Worm (Caenorhabditis elegans) whole organism, L3 larva: ENCODE data around the gene str-103.

Experiments used
- ama-1 ChIP-seq: fragments of 150-350 bp; optimal IDR thresholded peaks from 2 replicates; lab custom pipeline; 2018
- daf-12 ChIP-seq: fragments of 150-350 bp; optimal IDR thresholded peaks from 2 replicates; lab custom pipeline; 2014; ENCODE audit warnings: missing biosample characterization, missing genetic modification reagents, missing genetic modification characterization
- egl-27 ChIP-seq: sonication (generic microtip); optimal IDR thresholded peaks from 4 replicates; lab custom pipeline; 2017; ENCODE audit warnings: missing biosample characterization, missing genetic modification reagents, missing genetic modification characterization
- elt-1 ChIP-seq: fragments of 150-350 bp; optimal IDR thresholded peaks from 2 replicates; lab custom pipeline; 2014; ENCODE audit warnings: missing biosample characterization, missing genetic modification characterization
- elt-3 ChIP-seq, 3 experiments: fragments of 150-350 bp in 1 of 3; sonication (generic microtip) in 2 of 3; optimal IDR thresholded peaks; 2 replicates in 2 of 3; 4 replicates in 1 of 3; lab custom pipeline; 2014 to 2017; ENCODE audit warnings: missing biosample characterization in 3 of 3, missing genetic modification characterization in 3 of 3
- fos-1 ChIP-seq: fragments of 150-350 bp; optimal IDR thresholded peaks from 2 replicates; lab custom pipeline; 2014; ENCODE audit warnings: missing biosample characterization, missing genetic modification characterization
- jun-1 ChIP-seq: fragments of 150-350 bp; optimal IDR thresholded peaks from 2 replicates; lab custom pipeline; 2014; ENCODE audit warnings: missing biosample characterization, missing genetic modification reagents, missing genetic modification characterization
- lsy-12 ChIP-seq: sonication (generic microtip); optimal IDR thresholded peaks from 2 replicates; lab custom pipeline; 2016; ENCODE audit warnings: mild to moderate bottlenecking, missing genetic modification characterization, missing compliant biosample characterization
- nhr-77 ChIP-seq: fragments of 150-350 bp; optimal IDR thresholded peaks from 2 replicates; lab custom pipeline; 2014; ENCODE audit warnings: missing biosample characterization, missing genetic modification characterization
- pha-4 ChIP-seq: fragments of 150-350 bp; optimal IDR thresholded peaks from 2 replicates; lab custom pipeline; 2014; ENCODE audit warnings: missing biosample characterization, missing genetic modification reagents, missing genetic modification characterization
- snpc-4 ChIP-seq: fragments of 150-350 bp; optimal IDR thresholded peaks from 2 replicates; lab custom pipeline; 2014; ENCODE audit warnings: missing biosample characterization, missing genetic modification characterization
- tbx-2 ChIP-seq: sonication (generic microtip); optimal IDR thresholded peaks from 2 replicates; lab custom pipeline; 2016; ENCODE audit warnings: mild to moderate bottlenecking, missing genetic modification characterization, missing compliant biosample characterization
- unc-62 ChIP-seq: fragments of 150-350 bp; sonication (generic microtip); optimal IDR thresholded peaks from 4 replicates; lab custom pipeline; 2014; ENCODE audit warnings: missing biosample characterization, missing genetic modification reagents, missing genetic modification characterization
- ztf-4 ChIP-seq: fragments of 150-350 bp; optimal IDR thresholded peaks from 2 replicates; lab custom pipeline; 2014; ENCODE audit warnings: missing biosample characterization, missing genetic modification characterization

DNA sequence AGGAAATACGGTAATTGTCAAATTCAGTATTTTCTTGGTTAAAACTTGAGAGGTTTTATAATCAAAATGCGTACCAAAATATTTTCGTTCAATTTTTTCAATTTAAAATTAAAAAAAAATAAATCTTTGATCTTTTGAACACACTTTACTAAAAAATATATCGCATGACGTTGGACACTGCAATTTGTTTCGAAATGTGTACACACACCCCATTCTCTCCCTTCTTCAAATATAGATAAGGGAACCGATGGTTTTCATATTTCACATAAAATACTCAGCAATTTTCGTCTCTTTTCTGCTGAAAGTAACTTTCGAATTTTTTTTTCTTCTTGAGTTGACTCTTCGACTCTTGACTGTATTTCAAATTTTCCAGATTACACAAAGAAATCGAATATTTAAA is 3.0 kb upstream of the str-103 start:
- no peak for TF ChIP-seq elt-1
- TF ChIP-seq unc-62 (GFP tag; lab: Kevin White, UChicago): no peak
- no peak for TF ChIP-seq daf-12 (tag; lab: Kevin White, UChicago)
- TF ChIP-seq pha-4 (tag; lab: Kevin White, UChicago): peak; percentile 56
- no peak for TF ChIP-seq lsy-12
- TF ChIP-seq fos-1: no peak
- TF ChIP-seq snpc-4 (tag; lab: Kevin White, UChicago): no peak
- TF ChIP-seq nhr-77 (tag; lab: Kevin White, UChicago): no peak
- no peak for TF ChIP-seq elt-3 (tag; optimal IDR thresholded peaks at IDR 0.05; lab: Kevin White, UChicago)
- TF ChIP-seq egl-27: no peak
- TF ChIP-seq jun-1 (tag; lab: Kevin White, UChicago): no peak
- no peak for TF ChIP-seq ama-1 (lab: Kevin White, UChicago)
- no peak for TF ChIP-seq ztf-4 (tag; lab: Kevin White, UChicago)
- no peak for TF ChIP-seq tbx-2 (tag; lab: Kevin White, UChicago)
